Fruit fly (Drosophila melanogaster): ENCODE measurements around the gene Akr1B.

The Akr1B gene

DNA sequence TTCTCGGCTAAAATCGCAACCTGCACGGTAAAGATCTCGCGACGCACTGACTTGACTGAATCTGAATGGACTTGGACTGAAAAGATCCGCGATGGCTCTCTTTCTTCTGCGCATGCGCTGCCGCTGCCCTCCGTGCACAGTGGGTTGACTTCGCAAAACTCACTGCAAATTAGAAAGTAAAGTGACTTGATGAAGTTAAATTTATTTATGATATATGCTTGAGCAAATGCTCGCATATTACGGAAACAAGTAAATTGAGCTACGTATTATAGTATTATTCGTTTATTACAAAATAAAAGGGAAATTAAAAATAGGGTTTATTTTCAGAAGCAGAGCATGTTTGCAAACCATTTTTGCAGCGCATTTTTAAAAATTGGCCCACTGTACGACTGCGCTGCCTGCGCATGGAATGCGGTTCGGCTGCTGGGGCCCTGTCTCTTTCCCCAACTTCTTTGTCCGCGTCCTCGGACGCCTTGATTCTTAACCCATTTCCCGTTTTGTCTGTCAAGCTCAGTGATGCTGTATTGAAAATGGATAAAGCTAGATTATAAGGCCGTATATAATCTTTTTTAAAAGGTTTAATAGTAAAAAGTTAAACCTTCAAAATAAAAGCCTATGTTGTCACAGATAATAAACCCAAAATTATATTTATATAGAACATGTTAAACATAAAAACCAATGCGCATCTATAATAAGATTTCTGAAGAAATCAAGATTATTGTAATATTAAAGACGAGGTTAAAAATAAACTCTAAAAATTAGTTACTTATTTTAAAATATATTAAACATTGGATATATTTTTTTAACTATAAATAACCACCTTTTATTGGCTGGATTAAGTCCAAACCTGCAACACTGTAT, 36.2 kb downstream of the Akr1B start, which contains the start of gene rt:
Gene rt (minus strand): TSS at position 51 of the 861 bp plus-strand sequence.
- no peak for TF ChIP-seq da (GFP tag; optimal IDR thresholded peaks at IDR 0.05)
- 0 out of 2 replicates have a peak, but pooled peaks have one; percentile 7 for TF ChIP-seq CG14014 (GFP tag; IDR thresholded peaks at IDR 0.05)
- no peak for TF ChIP-seq sug (tag; optimal IDR thresholded peaks at IDR 0.05)
- no peak for TF ChIP-seq kah (GFP tag; optimal IDR thresholded peaks at IDR 0.05)
- no peak for TF ChIP-seq ac (GFP tag; optimal IDR thresholded peaks at IDR 0.05)
- TF ChIP-seq CG18619 (GFP tag; optimal IDR thresholded peaks at IDR 0.05): peak; percentile 33
- no peak for TF ChIP-seq tna (GFP tag; IDR thresholded peaks at IDR 0.05; ENCODE audit: partially characterized antibody)
- TF ChIP-seq Tbp (GFP tag; optimal IDR thresholded peaks at IDR 0.05): no peak
- no peak for TF ChIP-seq MBD-R2 (GFP tag; IDR thresholded peaks at IDR 0.05)
- TF ChIP-seq HHEX (GFP tag; optimal IDR thresholded peaks at IDR 0.05): peak; percentile 37
- TF ChIP-seq exex (tag; optimal IDR thresholded peaks at IDR 0.05): no peak
- peak; percentile 41 for TF ChIP-seq Chrac-16 (GFP tag; optimal IDR thresholded peaks at IDR 0.05)
- TF ChIP-seq gfzf (GFP tag; optimal IDR thresholded peaks at IDR 0.05): no peak
- no peak for TF ChIP-seq CG9797 (GFP tag; optimal IDR thresholded peaks at IDR 0.05)
- TF ChIP-seq ase (GFP tag; IDR thresholded peaks at IDR 0.05): 0 out of 3 replicates have a peak, but pooled peaks have one; percentile 47
- no peak for TF ChIP-seq btn (GFP tag; optimal IDR thresholded peaks at IDR 0.05)
- TF ChIP-seq Poxn (GFP tag; IDR thresholded peaks at IDR 0.05): no peak
- peak; percentile 16 to 56 for TF ChIP-seq chif (GFP tag; optimal IDR thresholded peaks at IDR 0.05)
- peak; percentile 27 for TF ChIP-seq ems (GFP tag; optimal IDR thresholded peaks at IDR 0.05)
- TF ChIP-seq CG13123 (GFP tag; optimal IDR thresholded peaks at IDR 0.05): no peak
- TF ChIP-seq CG1024 (GFP tag; IDR thresholded peaks at IDR 0.05): 0 out of 2 replicates have a peak, but pooled peaks have one; percentile 36
- no peak for TF ChIP-seq danr (GFP tag; IDR thresholded peaks at IDR 0.05)
- no peak for TF ChIP-seq ap (GFP tag; IDR thresholded peaks at IDR 0.05)
- TF ChIP-seq CG7928 (GFP tag; optimal IDR thresholded peaks at IDR 0.05): no peak
- no peak for TF ChIP-seq hbn (GFP tag; IDR thresholded peaks at IDR 0.05; ENCODE audit: partially characterized antibody)
- TF ChIP-seq bab2 (GFP tag; optimal IDR thresholded peaks at IDR 0.05): peak; percentile 14
- TF ChIP-seq grn (GFP tag; optimal IDR thresholded peaks at IDR 0.05): no peak
- peak; percentile 67 for TF ChIP-seq zfh1 (GFP tag; IDR thresholded peaks at IDR 0.05)
- no peak for TF ChIP-seq tup (GFP tag; optimal IDR thresholded peaks at IDR 0.05)
- peak; percentile 9 for TF ChIP-seq psq (GFP tag; optimal IDR thresholded peaks at IDR 0.05)
- no peak for TF ChIP-seq Gug (GFP tag; IDR thresholded peaks at IDR 0.05)
- TF ChIP-seq Hr51 (GFP tag; optimal IDR thresholded peaks at IDR 0.05): peak in 1 of 2 experiments; percentile 58
- TF ChIP-seq Rfx (GFP tag; IDR thresholded peaks at IDR 0.05): peak; percentile 44; the same call in 1 of the 2 replicates
- TF ChIP-seq lilli (GFP tag; optimal IDR thresholded peaks at IDR 0.05): peak; percentile 47
- TF ChIP-seq CG13424 (tag; optimal IDR thresholded peaks at IDR 0.05): peak; percentile 70
- TF ChIP-seq jing (GFP tag; optimal IDR thresholded peaks at IDR 0.05): peak; percentile 5
- no peak for TF ChIP-seq toy (GFP tag; IDR thresholded peaks at IDR 0.05)
- no peak for TF ChIP-seq vnd (GFP tag; IDR thresholded peaks at IDR 0.05; ENCODE audit: partially characterized antibody)
- TF ChIP-seq ewg (GFP tag; optimal IDR thresholded peaks at IDR 0.05): peak; percentile 72
- TF ChIP-seq CTCF (GFP tag; optimal IDR thresholded peaks at IDR 0.05): no peak
- TF ChIP-seq nom (GFP tag; optimal IDR thresholded peaks at IDR 0.05): no peak
- no peak for TF ChIP-seq Hey (tag; optimal IDR thresholded peaks at IDR 0.05)
- TF ChIP-seq CG30431 (GFP tag; optimal IDR thresholded peaks at IDR 0.05): peak; percentile 31
- peak; percentile 75 for TF ChIP-seq Xrp1 (GFP tag; IDR thresholded peaks at IDR 0.05)
- no peak for TF ChIP-seq Stat92E (GFP tag; optimal IDR thresholded peaks at IDR 0.05)
- no peak for TF ChIP-seq Dfd (GFP tag; optimal IDR thresholded peaks at IDR 0.05)
- no peak for TF ChIP-seq CG4360 (GFP tag; IDR thresholded peaks at IDR 0.05)
- TF ChIP-seq Fer3 (tag; optimal IDR thresholded peaks at IDR 0.05): peak; percentile 22
- no peak for TF ChIP-seq unc-4 (GFP tag; IDR thresholded peaks at IDR 0.05; ENCODE audit: partially characterized antibody)

Measured in whole organism, embryonic.